Fruit fly (Drosophila melanogaster): Measurements from ENCODE around the gene CG11843.
A peak's percentile ranks its signal among the peaks of the same experiment; 100 is the strongest.

The CG11843 gene

DNA sequence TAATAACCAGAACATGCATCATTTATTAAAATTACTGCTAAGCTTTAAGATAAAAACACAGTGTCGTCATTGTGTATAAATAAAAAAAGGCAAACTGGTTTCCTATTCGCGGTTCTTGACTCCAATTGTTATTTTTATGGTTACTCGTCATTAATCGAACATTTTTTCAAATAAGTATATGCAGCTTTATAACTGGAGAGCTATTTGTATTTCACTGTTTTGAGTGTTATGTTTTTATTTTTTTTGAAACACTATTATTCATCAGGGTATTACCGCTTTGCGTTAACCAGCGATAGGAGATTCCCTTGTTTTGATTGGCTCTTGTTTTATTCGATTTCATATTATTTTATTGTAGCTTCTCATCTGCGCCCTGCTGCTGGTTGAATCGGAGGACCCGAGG lies 43.0 kb upstream of the CG11843 start (continued):
- TF ChIP-seq CG7368 (GFP tag; optimal IDR thresholded peaks at IDR 0.05) (no peak), CG6808 (GFP tag; optimal IDR thresholded peaks at IDR 0.05) (peak; percentile 47), CG6276 (GFP tag; optimal IDR thresholded peaks at IDR 0.05) (no peak), CG10669 (GFP tag; optimal IDR thresholded peaks at IDR 0.05) (peak; percentile 47), esn (GFP tag; optimal IDR thresholded peaks at IDR 0.05) (no peak), CG6163 (GFP tag; IDR thresholded peaks at IDR 0.05) (no peak), Met (GFP tag; optimal IDR thresholded peaks at IDR 0.05) (no peak), vri (GFP tag; optimal IDR thresholded peaks at IDR 0.05) (no peak), fd59A (GFP tag; optimal IDR thresholded peaks at IDR 0.05) (peak; percentile 45), CG34406 (GFP tag; optimal IDR thresholded peaks at IDR 0.05) (no peak)

DNA sequence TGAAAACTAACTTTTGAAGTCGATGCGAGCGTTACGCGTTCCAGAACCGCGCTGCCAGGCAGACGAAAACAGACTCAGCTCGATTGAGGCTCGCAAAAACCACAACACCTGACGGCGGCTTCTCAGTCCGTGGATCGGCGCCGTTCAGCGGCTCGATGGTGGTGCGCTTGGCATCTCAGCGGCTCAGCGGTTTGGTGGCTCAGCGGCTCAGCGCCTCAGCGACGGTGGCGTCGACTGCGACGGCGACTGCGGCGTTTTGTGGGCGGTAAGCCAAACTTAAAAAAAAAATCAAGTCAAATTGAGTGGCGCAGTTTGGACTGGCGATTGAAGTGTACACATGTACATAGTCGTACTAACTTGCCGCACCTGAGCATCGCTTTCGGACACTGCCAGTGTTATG lies 33.8 kb upstream of the CG11843 start, which contains the start of gene wat:
TSS of gene wat (minus strand) at position 41 of the 400 bp plus-strand sequence.
- TF ChIP-seq eg (GFP tag; IDR thresholded peaks at IDR 0.05) (0 out of 3 replicates have a peak, but pooled peaks have one; percentile 18), salr (GFP tag; optimal IDR thresholded peaks at IDR 0.05) (no peak)

DNA sequence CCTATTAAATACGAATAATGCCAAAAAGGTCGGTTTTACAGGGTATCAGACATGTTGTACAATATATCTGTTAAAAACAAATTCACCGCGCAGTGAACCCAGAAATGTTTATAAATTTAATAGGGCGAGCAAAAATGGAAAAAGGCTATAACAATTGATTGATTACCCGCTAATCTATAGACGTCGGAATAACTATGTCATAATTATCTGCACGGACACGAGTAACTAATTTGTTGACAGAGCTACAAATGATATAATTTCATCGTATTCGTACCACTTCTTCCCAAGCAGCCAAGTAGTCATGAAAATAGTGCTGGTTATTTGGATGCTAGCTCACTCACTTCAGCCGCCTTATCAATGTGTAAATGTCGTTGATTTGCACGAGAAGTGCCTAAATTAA lies 29.5 kb upstream of the CG11843 start, which contains the start of gene CG14518:
TSS of gene CG14518 (plus strand) at position 301 of the 400 bp plus-strand sequence.
- TF ChIP-seq CG8632 (GFP tag; optimal IDR thresholded peaks at IDR 0.05) (no peak), CG6808 (GFP tag; optimal IDR thresholded peaks at IDR 0.05) (no peak), Eip93F (GFP tag; optimal IDR thresholded peaks at IDR 0.05) (no peak), eg (GFP tag; IDR thresholded peaks at IDR 0.05) (no peak), Sox102F (GFP tag; optimal IDR thresholded peaks at IDR 0.05) (no peak), CG31627 (GFP tag; optimal IDR thresholded peaks at IDR 0.05) (no peak), dac (GFP tag; optimal IDR thresholded peaks at IDR 0.05) (no peak), Sox15 (GFP tag; optimal IDR thresholded peaks at IDR 0.05) (no peak), Hr4 (GFP tag; optimal IDR thresholded peaks at IDR 0.05) (no peak), Blimp-1 (GFP tag; optimal IDR thresholded peaks at IDR 0.05) (no peak), pdm3 (GFP tag; optimal IDR thresholded peaks at IDR 0.05) (no peak)

DNA sequence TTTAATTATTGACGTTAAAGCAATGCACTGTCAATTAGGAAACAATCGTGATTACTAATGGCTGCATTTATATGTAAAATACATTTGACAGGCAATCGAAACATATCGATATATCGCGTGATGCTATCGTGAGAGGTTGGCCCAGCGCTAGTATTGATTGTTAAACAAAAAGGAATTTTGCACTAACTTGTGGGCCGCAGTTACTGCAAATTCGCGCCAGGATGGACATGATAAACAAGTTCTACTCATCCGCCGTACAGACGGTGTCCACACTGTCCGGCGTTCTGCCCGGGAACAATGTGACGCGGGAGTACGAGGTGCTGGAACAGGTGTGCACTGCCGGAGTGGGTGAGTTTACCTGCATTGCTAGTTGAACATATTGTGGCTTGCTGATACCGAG lies 27.0 kb upstream of the CG11843 start, which contains the start of the genes eIF4E6 and CG1951:
TSS of gene eIF4E6 (minus strand) at position 53 of the 400 bp plus-strand sequence.
TSS of gene CG1951 (plus strand) at position 115 of the 400 bp plus-strand sequence.
- TF ChIP-seq Met (GFP tag; optimal IDR thresholded peaks at IDR 0.05) (no peak), CG3032 (tag; optimal IDR thresholded peaks at IDR 0.05) (peak; percentile 9), spab (GFP tag; optimal IDR thresholded peaks at IDR 0.05) (no peak), Eip75B (GFP tag; optimal IDR thresholded peaks at IDR 0.05) (no peak), fd59A (GFP tag; optimal IDR thresholded peaks at IDR 0.05) (no peak), Lpt (GFP tag; optimal IDR thresholded peaks at IDR 0.05) (no peak), CG8119 (GFP tag; IDR thresholded peaks at IDR 0.05) (no peak), CG8319 (GFP tag; optimal IDR thresholded peaks at IDR 0.05) (no peak), Hr4 (GFP tag; optimal IDR thresholded peaks at IDR 0.05) (no peak), CG34406 (GFP tag; optimal IDR thresholded peaks at IDR 0.05) (no peak), achi (GFP tag; optimal IDR thresholded peaks at IDR 0.05) (no peak), acj6 (GFP tag; optimal IDR thresholded peaks at IDR 0.05) (no peak), Eip78C (GFP tag) (no peak), CG6163 (GFP tag; IDR thresholded peaks at IDR 0.05) (no peak), CG31627 (GFP tag; optimal IDR thresholded peaks at IDR 0.05) (no peak), Sox14 (GFP tag; optimal IDR thresholded peaks at IDR 0.05) (peak; percentile 72), esn (GFP tag; optimal IDR thresholded peaks at IDR 0.05) (peak; percentile 17), dac (GFP tag; optimal IDR thresholded peaks at IDR 0.05) (no peak), CG16779 (tag; optimal IDR thresholded peaks at IDR 0.05) (no peak), CG6276 (GFP tag; optimal IDR thresholded peaks at IDR 0.05) (no peak), Sox102F (GFP tag; optimal IDR thresholded peaks at IDR 0.05) (no peak), eg (GFP tag; IDR thresholded peaks at IDR 0.05) (no peak), net (GFP tag; optimal IDR thresholded peaks at IDR 0.05) (no peak), CG32006 (GFP tag; optimal IDR thresholded peaks at IDR 0.05) (no peak), pdm3 (GFP tag; optimal IDR thresholded peaks at IDR 0.05) (no peak), topi (GFP tag; optimal IDR thresholded peaks at IDR 0.05) (no peak), CG10669 (GFP tag; optimal IDR thresholded peaks at IDR 0.05) (no peak), svp (GFP tag) (no peak), fkh (GFP tag; optimal IDR thresholded peaks at IDR 0.05) (peak; percentile 28), OdsH (GFP tag; optimal IDR thresholded peaks at IDR 0.05) (no peak), CG6808 (GFP tag; optimal IDR thresholded peaks at IDR 0.05) (no peak), ss (GFP tag; optimal IDR thresholded peaks at IDR 0.05) (peak in 1 of 2 experiments; percentile 6)
